Worm (Caenorhabditis elegans): Measurements from ENCODE around the gene dyf-13.
A peak's percentile ranks its signal among the peaks of the same experiment; 100 is the strongest.
"Not testable (repeated sequence)": the region's sequence is repeated elsewhere in the genome, so short reads cannot be mapped to it uniquely, and the experiment has no call there.

The dyf-13 gene

DNA sequence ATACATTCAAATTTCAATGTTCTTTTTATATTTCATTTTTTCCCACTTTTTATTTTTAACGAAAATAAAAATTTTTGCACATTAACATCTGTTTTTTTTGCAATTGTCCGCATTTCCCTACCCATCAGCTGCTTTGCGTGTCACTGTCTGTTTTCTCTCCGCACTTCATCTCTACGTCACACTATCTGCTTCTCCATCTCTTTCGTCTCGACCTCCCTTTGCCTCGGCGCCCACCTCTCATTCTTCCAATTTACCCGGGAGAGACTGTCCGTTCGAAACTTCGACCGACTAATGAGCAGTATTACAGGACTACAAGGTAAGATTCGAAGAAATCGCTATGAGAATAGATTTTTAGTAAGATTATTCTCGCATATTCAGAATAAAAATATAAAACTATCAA is 15.8 kb downstream of the dyf-13 start, which contains the start of gene C27H5.2:
Gene C27H5.2 (plus strand): TSS at position 190 of the 400 bp plus-strand sequence.
- TF ChIP-seq lin-15B (tag; optimal IDR thresholded peaks at IDR 0.05) (no peak), nhr-71 (tag; optimal IDR thresholded peaks at IDR 0.05) (peak; percentile 13), blmp-1 (tag; optimal IDR thresholded peaks at IDR 0.05) (peak; percentile 33), mep-1 (tag; optimal IDR thresholded peaks at IDR 0.05) (peak; percentile 12), sup-37 (GFP tag; optimal IDR thresholded peaks at IDR 0.05) (no peak), rnt-1 (tag; optimal IDR thresholded peaks at IDR 0.05) (peak; percentile 18), lin-14 (GFP tag; optimal IDR thresholded peaks at IDR 0.05) (peak; percentile 42), nhr-85 (tag) (peak; percentile 20), nhr-47 (tag; optimal IDR thresholded peaks at IDR 0.05) (no peak), snu-23 (GFP tag; optimal IDR thresholded peaks at IDR 0.05) (peak; percentile 5), lsy-2 (tag; optimal IDR thresholded peaks at IDR 0.05) (peak in 1 of 2 experiments; percentile 8), ceh-90 (tag; optimal IDR thresholded peaks at IDR 0.05) (no peak), nhr-84 (tag; optimal IDR thresholded peaks at IDR 0.05) (no peak), ztf-11 (tag; optimal IDR thresholded peaks at IDR 0.05) (no peak), xbp-1 (tag; optimal IDR thresholded peaks at IDR 0.05) (peak; percentile 12), ama-1 (optimal IDR thresholded peaks at IDR 0.05) (peak; percentile 26), efl-1 (optimal IDR thresholded peaks at IDR 0.05) (peak; percentile 4 to 7), efl-1 (GFP tag; optimal IDR thresholded peaks at IDR 0.05 in 1 of 2) (no peak)

DNA sequence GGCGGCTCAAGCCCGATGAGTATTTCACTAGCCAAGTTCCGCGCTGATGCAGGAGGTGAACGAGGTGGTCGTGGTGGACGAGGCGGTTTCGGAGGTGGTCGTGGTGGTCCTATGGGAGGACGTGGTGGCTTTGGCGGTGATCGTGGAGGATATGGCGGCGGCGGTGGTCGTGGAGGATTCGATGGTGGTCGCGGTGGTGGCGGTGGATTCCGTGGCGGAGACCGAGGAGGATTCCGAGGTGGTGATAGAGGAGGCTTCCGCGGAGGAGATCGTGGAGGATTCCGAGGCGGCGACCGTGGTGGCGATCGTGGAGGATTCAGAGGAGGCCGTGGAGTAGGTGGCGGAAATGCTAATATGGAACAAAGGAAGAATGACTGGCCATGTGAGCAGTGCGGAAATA is 16.4 kb downstream of the dyf-13 start:
- TF ChIP-seq lir-3 (tag; optimal IDR thresholded peaks at IDR 0.05; ENCODE audit: poor library complexity): no peak
- no peak for TF ChIP-seq pag-3 (tag; optimal IDR thresholded peaks at IDR 0.05; ENCODE audit: borderline replicate concordance, insufficient read depth)
- no peak for TF ChIP-seq efl-1 (optimal IDR thresholded peaks at IDR 0.05)
- peak in 1 of 2 experiments; percentile 28 for TF ChIP-seq efl-1 (GFP tag; optimal IDR thresholded peaks at IDR 0.05 in 1 of 2)
- TF ChIP-seq lin-14 (GFP tag; optimal IDR thresholded peaks at IDR 0.05): no peak
- no peak for TF ChIP-seq C04F5.9 (tag; optimal IDR thresholded peaks at IDR 0.05)
- TF ChIP-seq fos-1 (tag; optimal IDR thresholded peaks at IDR 0.05): no peak
- TF ChIP-seq unc-30 (tag; optimal IDR thresholded peaks at IDR 0.05): no peak
- no peak for TF ChIP-seq lin-15B (tag; optimal IDR thresholded peaks at IDR 0.05)
- peak; percentile 19 for TF ChIP-seq ceh-8 (GFP tag; optimal IDR thresholded peaks at IDR 0.05)

DNA sequence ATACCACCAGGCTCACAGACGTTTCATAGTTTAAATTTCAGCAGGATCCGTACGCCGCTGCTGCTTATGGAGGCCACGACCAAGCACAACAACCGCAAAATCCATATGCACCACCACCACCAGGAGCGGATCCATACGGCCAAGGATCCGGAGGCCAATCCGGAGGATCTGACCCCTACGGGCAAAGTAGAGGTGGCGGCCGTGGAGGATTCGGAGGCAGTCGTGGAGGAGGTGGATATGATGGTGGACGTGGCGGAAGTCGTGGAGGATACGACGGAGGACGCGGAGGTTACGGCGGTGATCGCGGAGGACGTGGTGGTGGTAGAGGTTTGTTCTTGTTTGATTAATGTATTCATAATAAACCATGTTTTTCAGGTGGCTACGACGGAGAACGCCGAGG is 18.1 kb downstream of the dyf-13 start:
- TF ChIP-seq efl-1 (optimal IDR thresholded peaks at IDR 0.05): not testable (repeated sequence)
- TF ChIP-seq efl-1 (GFP tag; optimal IDR thresholded peaks at IDR 0.05 in 1 of 2): peak in 1 of 2 experiments; percentile 50

DNA sequence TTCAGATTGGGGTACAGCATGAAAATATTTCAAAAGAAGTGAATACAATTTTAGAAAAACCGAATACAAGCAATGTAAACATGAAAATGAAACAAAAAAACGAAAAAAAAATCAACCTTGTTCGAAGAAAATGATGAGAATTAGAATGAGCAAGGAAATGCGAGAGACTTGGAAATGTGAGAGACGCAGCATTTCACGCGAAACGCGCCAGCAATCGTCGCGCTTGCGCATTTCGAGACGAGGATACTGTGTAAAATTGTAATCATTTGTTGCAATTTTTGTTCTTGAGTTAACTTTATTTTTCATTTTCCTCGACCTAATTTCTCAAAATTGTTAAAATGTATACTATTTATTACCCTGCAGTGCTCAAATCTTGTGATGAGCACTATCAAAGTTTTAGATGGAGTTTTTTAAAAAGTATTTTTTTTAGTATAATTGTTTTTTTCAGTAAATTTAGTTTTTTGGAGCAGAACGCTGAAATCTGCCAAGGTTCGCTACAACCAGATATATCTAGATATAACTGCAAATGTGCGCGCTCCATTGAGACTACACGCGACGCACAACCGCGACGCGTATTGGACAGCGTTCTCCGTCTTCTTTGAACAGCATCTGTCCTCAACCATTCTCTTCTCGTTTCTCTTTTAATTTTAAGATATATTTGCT is 19.1 kb downstream of the dyf-13 start, which contains the start of gene fust-1:
Gene fust-1 (plus strand): TSS at position 613 of the 663 bp plus-strand sequence.
- TF ChIP-seq ama-1 (optimal IDR thresholded peaks at IDR 0.05) (peak; percentile 89), unc-130 (tag; optimal IDR thresholded peaks at IDR 0.05) (peak; percentile 98), pag-3 (tag; optimal IDR thresholded peaks at IDR 0.05; ENCODE audit: borderline replicate concordance, insufficient read depth) (peak; percentile 75), alr-1 (tag; optimal IDR thresholded peaks at IDR 0.05; ENCODE audit: borderline replicate concordance) (no peak), ceh-90 (tag; optimal IDR thresholded peaks at IDR 0.05) (peak; percentile 61), fkh-8 (tag; optimal IDR thresholded peaks at IDR 0.05) (peak; percentile 94), ces-1 (GFP tag; optimal IDR thresholded peaks at IDR 0.05) (no peak), lin-39 (tag; optimal IDR thresholded peaks at IDR 0.05) (peak; percentile 96), efl-1 (optimal IDR thresholded peaks at IDR 0.05) (peak; percentile 94 to 96), efl-1 (GFP tag; optimal IDR thresholded peaks at IDR 0.05 in 1 of 2) (peak; percentile 86 to 99), ztf-11 (tag; optimal IDR thresholded peaks at IDR 0.05) (peak in 1 of 2 experiments; percentile 86), blmp-1 (tag; optimal IDR thresholded peaks at IDR 0.05) (peak; percentile 73), lsy-2 (tag; optimal IDR thresholded peaks at IDR 0.05) (peak; percentile 97), sptf-1 (tag; optimal IDR thresholded peaks at IDR 0.05) (no peak), hlh-17 (GFP tag; optimal IDR thresholded peaks at IDR 0.05; ENCODE audit: borderline replicate concordance) (no peak), elt-3 (tag; optimal IDR thresholded peaks at IDR 0.05) (peak in 5 of 6 experiments; percentile 89 to 98 (median 94)), fos-1 (tag; optimal IDR thresholded peaks at IDR 0.05) (peak; percentile 87), lin-14 (GFP tag; optimal IDR thresholded peaks at IDR 0.05) (peak; percentile 97), ceh-8 (GFP tag; optimal IDR thresholded peaks at IDR 0.05) (peak; percentile 95), fkh-4 (tag; optimal IDR thresholded peaks at IDR 0.05; ENCODE audit: borderline replicate concordance) (peak; percentile 81), ceh-88 (GFP tag; IDR thresholded peaks at IDR 0.05) (peak; percentile 81), nhr-11 (tag; optimal IDR thresholded peaks at IDR 0.05) (peak; percentile 95), mab-9 (GFP tag; IDR thresholded peaks at IDR 0.05) (peak; percentile 94), nhr-12 (tag; optimal IDR thresholded peaks at IDR 0.05) (no peak), nhr-20 (tag; optimal IDR thresholded peaks at IDR 0.05) (peak; percentile 98), hlh-4 (tag; optimal IDR thresholded peaks at IDR 0.05) (no peak), nhr-19 (GFP tag; conservative IDR thresholded peaks at IDR 0.05) (peak; percentile 97), xbp-1 (tag; optimal IDR thresholded peaks at IDR 0.05) (peak; percentile 96), unc-98 (GFP tag; IDR thresholded peaks at IDR 0.05) (peak; percentile 83), sox-4 (tag; optimal IDR thresholded peaks at IDR 0.05) (peak; percentile 93), ztf-4 (tag; optimal IDR thresholded peaks at IDR 0.05) (peak; percentile 93), lir-3 (tag; optimal IDR thresholded peaks at IDR 0.05; ENCODE audit: poor library complexity) (peak; percentile 86)

Measured in whole organism, L1 larva.